Fruit fly (Drosophila melanogaster): ENCODE data around the gene CG15200.

- TF ChIP-seq Sin3A (optimal IDR thresholded peaks at IDR 0.05): no peak
- no peak for TF ChIP-seq h (optimal IDR thresholded peaks at IDR 0.05)
- no peak for TF ChIP-seq ttk (optimal IDR thresholded peaks at IDR 0.05)
Measured at dm6 chrX:11168958-11169357, 13.8 kb upstream of the CG15200 start, which contains the start of gene Antdh.
